Fruit fly (Drosophila melanogaster) whole organism, embryonic: Measurements from ENCODE around the gene CG4025.
A peak's percentile ranks its signal among the peaks of the same experiment; 100 is the strongest.

Source experiments
- Awh ChIP-seq: fragments of 200-800 bp; sonication (Bioruptor generic); IDR thresholded peaks from 2 replicates; pipeline ENCODE4, ENCODE4 v1.3.6; 2022; ENCODE audit warnings: missing biosample characterization, missing genetic modification characterization
- Bgb ChIP-seq: fragments of 200-800 bp; sonication (Bioruptor generic); IDR thresholded peaks from 2 replicates; pipeline ENCODE4 v1.3.6; 2022; ENCODE audit warnings: missing biosample characterization, missing genetic modification characterization; ENCODE audit not compliant: partially characterized antibody
- CG10267 ChIP-seq: fragments of 200-800 bp; sonication (Bioruptor generic); optimal IDR thresholded peaks from 2 replicates; lab custom pipeline; 2018; ENCODE audit warnings: missing biosample characterization, mild to moderate bottlenecking, missing genetic modification characterization, moderate library complexity
- CG10321 ChIP-seq: fragments of 200-800 bp; sonication (Bioruptor generic); IDR thresholded peaks from 2 replicates; pipeline ENCODE4 v1.3.6; 2022; ENCODE audit warnings: missing biosample characterization, missing genetic modification characterization
- CG10543 ChIP-seq: fragments of 200-800 bp; sonication (Bioruptor generic); optimal IDR thresholded peaks from 3 replicates; lab custom pipeline; 2017; ENCODE audit warnings: missing biosample characterization, mild to moderate bottlenecking, missing genetic modification characterization, moderate library complexity
- CG11456 ChIP-seq: fragments of 200-800 bp; sonication (Bioruptor generic); IDR thresholded peaks from 3 replicates; pipeline ENCODE4 v1.3.6; 2022; ENCODE audit warnings: missing biosample characterization, missing genetic modification characterization
- CG11560 ChIP-seq: fragments of 200-800 bp; sonication (Bioruptor generic); IDR thresholded peaks from 3 replicates; pipeline ENCODE4 v1.3.6; 2022; ENCODE audit warnings: missing biosample characterization, missing genetic modification characterization
- CG12071 ChIP-seq: fragments of 200-800 bp; sonication (Bioruptor generic); optimal IDR thresholded peaks from 3 replicates; lab custom pipeline; 2018; ENCODE audit warnings: missing biosample characterization, mild to moderate bottlenecking, missing genetic modification characterization
- CG12155 ChIP-seq: fragments of 200-800 bp; sonication (Bioruptor generic); optimal IDR thresholded peaks from 3 replicates; lab custom pipeline; 2016; ENCODE audit warnings: missing biosample characterization, missing genetic modification characterization
- CG12219 ChIP-seq: fragments of 200-800 bp; sonication (Bioruptor generic); optimal IDR thresholded peaks from 3 replicates; lab custom pipeline; 2018; ENCODE audit warnings: missing biosample characterization, mild to moderate bottlenecking, missing genetic modification characterization
- CG12769 ChIP-seq: fragments of 200-800 bp; sonication (Bioruptor generic); optimal IDR thresholded peaks from 2 replicates; lab custom pipeline; 2019; ENCODE audit warnings: missing biosample characterization, mild to moderate bottlenecking, missing genetic modification characterization, moderate library complexity
- CG13624 ChIP-seq: fragments of 200-800 bp; sonication (Bioruptor generic); optimal IDR thresholded peaks from 2 replicates; lab custom pipeline; 2016; ENCODE audit warnings: missing biosample characterization, missing genetic modification characterization
- CG13775 ChIP-seq: fragments of 200-800 bp; sonication (Bioruptor generic); optimal IDR thresholded peaks from 3 replicates; lab custom pipeline; 2017; ENCODE audit warnings: missing biosample characterization, mild to moderate bottlenecking, missing genetic modification characterization
- CG13894 ChIP-seq: fragments of 200-800 bp; sonication (Bioruptor generic); optimal IDR thresholded peaks from 3 replicates; lab custom pipeline; 2018; ENCODE audit warnings: missing biosample characterization, mild to moderate bottlenecking, missing genetic modification characterization, moderate library complexity
- CG17328 ChIP-seq: fragments of 200-800 bp; sonication (Bioruptor generic); IDR thresholded peaks from 2 replicates; pipeline ENCODE4 v1.3.6; 2022; ENCODE audit warnings: missing biosample characterization, missing genetic modification characterization
- CG17912 ChIP-seq: fragments of 200-800 bp; sonication (Bioruptor generic); optimal IDR thresholded peaks from 2 replicates; lab custom pipeline; 2018; ENCODE audit warnings: missing biosample characterization, mild to moderate bottlenecking, missing genetic modification characterization
- CG18476 ChIP-seq: fragments of 200-800 bp; sonication (Bioruptor generic); optimal IDR thresholded peaks from 2 replicates; lab custom pipeline; 2016; ENCODE audit warnings: missing biosample characterization, mild to moderate bottlenecking, missing genetic modification characterization
- CG2202 ChIP-seq: fragments of 200-800 bp; sonication (Bioruptor generic); optimal IDR thresholded peaks from 2 replicates; lab custom pipeline; 2018; ENCODE audit warnings: missing biosample characterization, mild to moderate bottlenecking, missing genetic modification characterization
- CG4404 ChIP-seq: fragments of 200-800 bp; sonication (Bioruptor generic); IDR thresholded peaks from 2 replicates; pipeline ENCODE4 v1.3.6; 2022; ENCODE audit warnings: missing biosample characterization, missing genetic modification characterization
- CG7357 ChIP-seq: fragments of 200-800 bp; sonication (Bioruptor generic); IDR thresholded peaks from 3 replicates; pipeline ENCODE4 v1.3.6; 2022; ENCODE audit warnings: missing biosample characterization, missing genetic modification characterization
- CG8359 ChIP-seq: fragments of 200-800 bp; sonication (Bioruptor generic); optimal IDR thresholded peaks from 2 replicates; lab custom pipeline; 2017; ENCODE audit warnings: missing biosample characterization, mild to moderate bottlenecking, missing genetic modification characterization, borderline replicate concordance
- CG9727 ChIP-seq: fragments of 200-800 bp; sonication (Bioruptor generic); optimal IDR thresholded peaks from 3 replicates; lab custom pipeline; 2017; ENCODE audit warnings: missing biosample characterization, mild to moderate bottlenecking, missing genetic modification characterization
- Drgx ChIP-seq: fragments of 200-800 bp; sonication (Bioruptor generic); IDR thresholded peaks from 2 replicates; pipeline ENCODE4 v1.3.6; 2022; ENCODE audit warnings: missing biosample characterization, missing genetic modification characterization
- Elba2 ChIP-seq: fragments of 200-800 bp; sonication (Bioruptor generic); optimal IDR thresholded peaks from 3 replicates; lab custom pipeline; 2016; ENCODE audit warnings: missing biosample characterization, missing genetic modification characterization
- Gug ChIP-seq: fragments of 200-800 bp; sonication (Bioruptor generic); IDR thresholded peaks from 4 replicates; pipeline ENCODE4 v1.3.6; 2022; ENCODE audit warnings: missing biosample characterization, missing genetic modification characterization
- HLHmδ ChIP-seq: fragments of 200-800 bp; sonication (Bioruptor generic); optimal IDR thresholded peaks from 2 replicates; lab custom pipeline; 2018; ENCODE audit warnings: missing biosample characterization, mild to moderate bottlenecking, missing genetic modification characterization, moderate library complexity
- HmgZ ChIP-seq: fragments of 200-800 bp; sonication (Bioruptor generic); optimal IDR thresholded peaks from 2 replicates; lab custom pipeline; 2018; ENCODE audit warnings: missing biosample characterization, mild to moderate bottlenecking, missing genetic modification characterization
- Kr ChIP-seq: fragments of 200-800 bp; sonication (Bioruptor generic); optimal IDR thresholded peaks from 2 replicates; lab custom pipeline; 2017; ENCODE audit warnings: missing biosample characterization, mild to moderate bottlenecking, missing genetic modification characterization
- MBD-R2 ChIP-seq: fragments of 200-800 bp; sonication (Bioruptor generic); IDR thresholded peaks from 2 replicates; pipeline ENCODE4 v1.3.6; 2022; ENCODE audit warnings: missing biosample characterization, missing genetic modification characterization
- Mad ChIP-seq: fragments of 200-800 bp; sonication (Bioruptor generic); optimal IDR thresholded peaks from 2 replicates; lab custom pipeline; 2016; ENCODE audit warnings: missing biosample characterization, missing genetic modification characterization
- Mes4 ChIP-seq: fragments of 200-800 bp; sonication (Bioruptor generic); optimal IDR thresholded peaks from 2 replicates; lab custom pipeline; 2016; ENCODE audit warnings: missing biosample characterization, missing genetic modification characterization
- Oaz ChIP-seq: fragments of 200-800 bp; sonication (Bioruptor generic); IDR thresholded peaks from 2 replicates; pipeline ENCODE4 v1.3.6; 2022; ENCODE audit warnings: missing biosample characterization, missing genetic modification characterization
- Poxn ChIP-seq: fragments of 200-800 bp; sonication (Bioruptor generic); IDR thresholded peaks from 2 replicates; pipeline ENCODE4 v1.3.6; 2022; ENCODE audit warnings: missing biosample characterization, missing genetic modification characterization
- bab2 ChIP-seq: fragments of 200-800 bp; sonication (Bioruptor generic); optimal IDR thresholded peaks from 2 replicates; lab custom pipeline; 2016; ENCODE audit warnings: missing biosample characterization, missing genetic modification characterization
- caup ChIP-seq: fragments of 200-800 bp; sonication (Bioruptor generic); optimal IDR thresholded peaks from 3 replicates; lab custom pipeline; 2017; ENCODE audit warnings: missing biosample characterization, mild to moderate bottlenecking, missing genetic modification characterization, moderate library complexity; ENCODE audit not compliant: severe bottlenecking
- cg ChIP-seq: fragments of 200-800 bp; sonication (Bioruptor generic); optimal IDR thresholded peaks from 3 replicates; lab custom pipeline; 2019; ENCODE audit warnings: missing biosample characterization, mild to moderate bottlenecking, missing genetic modification characterization, moderate library complexity
- chif ChIP-seq, 2 experiments: fragments of 200-800 bp; sonication (Bioruptor generic); optimal IDR thresholded peaks; 3 replicates each; lab custom pipeline; 2016; ENCODE audit warnings: missing biosample characterization in 2 of 2, missing genetic modification characterization in 2 of 2
- crol ChIP-seq: fragments of 200-800 bp; sonication (Bioruptor generic); IDR thresholded peaks from 2 replicates; pipeline ENCODE4 v1.3.6; 2022; ENCODE audit warnings: missing biosample characterization, missing genetic modification characterization
- dmrt99B ChIP-seq: fragments of 200-800 bp; sonication (Bioruptor generic); optimal IDR thresholded peaks from 2 replicates; lab custom pipeline; 2018; ENCODE audit warnings: missing biosample characterization, mild to moderate bottlenecking, missing genetic modification characterization, moderate library complexity
- fru ChIP-seq: fragments of >200 bp; optimal IDR thresholded peaks from 2 replicates; lab custom pipeline; 2017
- gce ChIP-seq: fragments of 200-800 bp; sonication (Bioruptor generic); IDR thresholded peaks from 3 replicates; pipeline ENCODE4 v1.3.6; 2022; ENCODE audit warnings: missing biosample characterization, missing genetic modification characterization
- hkb ChIP-seq, 2 experiments: fragments of 200-800 bp in 1 of 2; fragments of >200 bp in 1 of 2; sonication (Bioruptor generic) in 1 of 2; IDR thresholded peaks in 1 of 2; optimal IDR thresholded peaks in 1 of 2; 2 replicates each; pipeline versions ENCODE4 v1.3.6 to Lab custom; 2017 to 2022; ENCODE audit warnings: missing biosample characterization in 1 of 2, missing genetic modification characterization in 1 of 2
- ind ChIP-seq: fragments of 200-800 bp; sonication (Bioruptor generic); optimal IDR thresholded peaks from 3 replicates; lab custom pipeline; 2016; ENCODE audit warnings: missing biosample characterization, missing genetic modification characterization
- mirr ChIP-seq: fragments of 200-800 bp; sonication (Bioruptor generic); optimal IDR thresholded peaks from 3 replicates; lab custom pipeline; 2018; ENCODE audit warnings: missing biosample characterization, mild to moderate bottlenecking, missing genetic modification characterization
- oc ChIP-seq: fragments of 200-800 bp; sonication (Bioruptor generic); optimal IDR thresholded peaks from 2 replicates; lab custom pipeline; 2018; ENCODE audit warnings: missing biosample characterization, mild to moderate bottlenecking, missing genetic modification characterization, moderate library complexity
- seq ChIP-seq: fragments of 200-800 bp; sonication (Bioruptor generic); IDR thresholded peaks from 2 replicates; pipeline ENCODE4 v1.3.6; 2022; ENCODE audit warnings: missing biosample characterization, missing genetic modification characterization
- shn ChIP-seq: fragments of 200-800 bp; sonication (Bioruptor generic); optimal IDR thresholded peaks from 3 replicates; lab custom pipeline; 2016; ENCODE audit warnings: missing biosample characterization, missing genetic modification characterization
- toy ChIP-seq: fragments of 200-800 bp; sonication (Bioruptor generic); IDR thresholded peaks from 2 replicates; pipeline ENCODE4 v1.3.6; 2022; ENCODE audit warnings: missing biosample characterization, missing genetic modification characterization
- wor ChIP-seq: fragments of 200-800 bp; sonication (Bioruptor generic); IDR thresholded peaks from 2 replicates; pipeline ENCODE4 v1.3.6; 2022; ENCODE audit warnings: missing biosample characterization, missing genetic modification characterization

Gene CG4025

dm6 chrX:2094072-2094761 is 17.5 kb downstream of the CG4025 start, which contains the start of gene csw (continued):
- TF ChIP-seq CG9727 (GFP tag; lab: Kevin White, UChicago) (peak; percentile 2), Mad (GFP tag; lab: Kevin White, UChicago) (peak; percentile 12), CG10267 (peak; percentile 95), crol (GFP tag; lab: Robert Waterston, UW) (peak; percentile 64), CG17912 (no peak), Gug (GFP tag; lab: Robert Waterston, UW) (no peak), Poxn (no peak), MBD-R2 (GFP tag; lab: Robert Waterston, UW) (peak; percentile 69), seq (GFP tag; lab: Robert Waterston, UW) (0 out of 2 replicates have a peak, but pooled peaks have one; percentile 26), CG11456 (GFP tag; lab: Robert Waterston, UW) (0 out of 3 replicates have a peak, but pooled peaks have one; percentile 21), CG12071 (no peak), oc (tag; lab: Kevin White, UChicago) (no peak), Kr (no peak), CG13894 (tag; lab: Kevin White, UChicago) (peak; percentile 19), caup (GFP tag; lab: Kevin White, UChicago) (peak; percentile 22), CG11560 (tag; lab: Robert Waterston, UW) (0 out of 3 replicates have a peak, but pooled peaks have one; percentile 15), hkb (optimal IDR thresholded peaks at IDR 0.05; lab: Kevin White, UChicago) (peak; percentile 53), hkb (GFP tag; IDR thresholded peaks at IDR 0.05; lab: Robert Waterston, UW) (no peak), Drgx (GFP tag; lab: Robert Waterston, UW) (peak; percentile 86), CG10321 (0 out of 2 replicates have a peak, but pooled peaks have one; percentile 5), fru (lab: Kevin White, UChicago) (no peak), Oaz (GFP tag; lab: Robert Waterston, UW) (no peak), shn (GFP tag; lab: Kevin White, UChicago) (peak; percentile 44), gce (GFP tag; lab: Robert Waterston, UW) (no peak), CG12219 (GFP tag; lab: Kevin White, UChicago) (no peak), wor (no peak), Bgb (GFP tag; lab: Robert Waterston, UW) (peak; percentile 63; the same call in 1 of the 2 replicates), mirr (no peak), CG13775 (GFP tag; lab: Kevin White, UChicago) (peak; percentile 25), chif (GFP tag; optimal IDR thresholded peaks at IDR 0.05; lab: Kevin White, UChicago) (peak; percentile 0 to 54), CG12155 (GFP tag; lab: Kevin White, UChicago) (peak; percentile 47), dmrt99B (no peak), Awh (GFP tag; lab: Robert Waterston, UW) (no peak), Elba2 (GFP tag; lab: Kevin White, UChicago) (peak; percentile 92), CG4404 (GFP tag; lab: Robert Waterston, UW) (peak; percentile 32; the same call in 1 of the 2 replicates), HLHmδ (GFP tag; lab: Kevin White, UChicago) (no peak), CG10543 (GFP tag; lab: Kevin White, UChicago) (peak; percentile 72), HmgZ (tag; lab: Kevin White, UChicago) (peak; percentile 80), cg (GFP tag; lab: Kevin White, UChicago) (peak; percentile 99), CG18476 (GFP tag; lab: Kevin White, UChicago) (peak; percentile 11), ind (GFP tag; lab: Kevin White, UChicago) (peak; percentile 32), Mes4 (GFP tag; lab: Kevin White, UChicago) (no peak), toy (GFP tag; lab: Robert Waterston, UW) (0 out of 2 replicates have a peak, but pooled peaks have one; percentile 26), CG7357 (no peak), CG12769 (tag; lab: Kevin White, UChicago) (peak; percentile 35), CG2202 (tag; lab: Kevin White, UChicago) (no peak), bab2 (peak; percentile 6), CG17328 (GFP tag; lab: Robert Waterston, UW) (peak; percentile 40; the same call in 1 of the 2 replicates), CG13624 (peak; percentile 49), CG8359 (GFP tag; lab: Kevin White, UChicago) (no peak)
